Fruit fly (Drosophila melanogaster) whole organism, prepupa: ENCODE results near the gene KP78a.

Experiments used
- CG10631 ChIP-seq: fragments of 200-800 bp; sonication (Bioruptor generic); optimal IDR thresholded peaks from 2 replicates; lab custom pipeline; 2016; ENCODE audit warnings: missing biosample characterization, missing genetic modification characterization
- CG11762 ChIP-seq: fragments of 200-800 bp; sonication (Bioruptor generic); optimal IDR thresholded peaks from 3 replicates; lab custom pipeline; 2016; ENCODE audit warnings: missing biosample characterization, missing genetic modification characterization; ENCODE audit not compliant: insufficient read depth
- achi ChIP-seq: fragments of 200-800 bp; sonication (Bioruptor generic); optimal IDR thresholded peaks from 3 replicates; lab custom pipeline; 2016; ENCODE audit warnings: missing biosample characterization, missing genetic modification characterization

DNA sequence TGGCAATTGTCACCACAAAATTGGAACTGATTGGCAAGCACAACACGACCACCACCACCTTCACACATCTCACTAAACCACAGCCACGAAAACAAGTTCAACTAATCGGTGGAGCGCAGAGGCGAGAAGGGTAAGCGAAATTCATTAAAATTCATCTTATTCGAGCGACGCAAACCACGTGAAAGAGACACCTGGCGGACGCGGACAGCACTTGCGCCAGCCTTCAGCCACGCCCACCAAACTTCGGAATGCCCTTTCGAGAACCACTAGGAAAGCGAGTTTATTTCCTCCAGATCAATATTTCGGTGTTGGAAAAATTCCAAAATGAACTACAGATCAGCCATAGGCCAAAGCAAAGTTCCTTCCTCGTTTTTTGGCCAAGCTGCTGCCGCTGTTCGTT is 42.6 kb upstream of the KP78a start:
- no peak for TF ChIP-seq CG11762 (GFP tag; lab: Kevin White, UChicago)
- no peak for TF ChIP-seq achi (GFP tag; lab: Kevin White, UChicago)
- no peak for TF ChIP-seq CG10631 (GFP tag; lab: Kevin White, UChicago)
